Worm (Caenorhabditis elegans): Measurements from ENCODE around the gene F38A1.15.
A peak's percentile ranks its signal among the peaks of the same experiment; 100 is the strongest.

Gene F38A1.15

DNA sequence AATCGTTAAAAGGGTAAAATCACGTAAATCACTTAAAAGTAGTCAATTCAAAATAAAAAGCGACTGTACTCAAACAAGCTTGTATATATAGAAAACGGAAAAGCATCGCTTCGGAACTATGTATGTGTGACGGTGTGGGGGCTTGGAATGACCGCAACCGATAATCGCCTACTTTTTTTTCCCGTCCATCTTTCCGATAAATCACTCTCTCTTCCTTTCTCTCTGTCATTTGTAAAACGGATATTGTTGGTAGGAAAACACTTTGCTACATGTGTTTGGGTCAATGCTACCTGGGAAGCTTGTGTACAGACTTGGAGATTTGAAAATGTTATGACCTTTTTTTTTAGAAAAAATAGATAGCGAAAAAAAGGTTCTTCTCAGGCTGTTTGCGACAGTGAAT lies 18.4 kb downstream of the F38A1.15 start:
- TF ChIP-seq blmp-1 (tag; optimal IDR thresholded peaks at IDR 0.05; ENCODE audit: insufficient read depth), result no peak
- TF ChIP-seq ama-1 (optimal IDR thresholded peaks at IDR 0.05), result no peak
- TF ChIP-seq ceh-16 (tag; optimal IDR thresholded peaks at IDR 0.05), result no peak
- no peak for TF ChIP-seq sem-4 (tag; optimal IDR thresholded peaks at IDR 0.05)
- no peak for TF ChIP-seq lin-39 (tag; optimal IDR thresholded peaks at IDR 0.05)
- TF ChIP-seq Y55F3AM.14 (GFP tag; optimal IDR thresholded peaks at IDR 0.05), result no peak
- TF ChIP-seq nhr-129 (tag; optimal IDR thresholded peaks at IDR 0.05), result no peak
- TF ChIP-seq nhr-21 (tag; optimal IDR thresholded peaks at IDR 0.05), result no peak
- no peak for TF ChIP-seq sma-3 (GFP tag; optimal IDR thresholded peaks at IDR 0.05)
- TF ChIP-seq crh-2 (tag; optimal IDR thresholded peaks at IDR 0.05), result no peak
- no peak for TF ChIP-seq F13H6.1 (tag; optimal IDR thresholded peaks at IDR 0.05)
- TF ChIP-seq nhr-237 (tag; optimal IDR thresholded peaks at IDR 0.05), result no peak
- no peak for TF ChIP-seq sma-9 (GFP tag; optimal IDR thresholded peaks at IDR 0.05)
- TF ChIP-seq sma-9 (tag; optimal IDR thresholded peaks at IDR 0.05), result no peak
- TF ChIP-seq alr-1 (tag; optimal IDR thresholded peaks at IDR 0.05), result no peak
- TF ChIP-seq nhr-25 (tag; optimal IDR thresholded peaks at IDR 0.05), result no peak
- no peak for TF ChIP-seq dmd-4 (tag; optimal IDR thresholded peaks at IDR 0.05)
- no peak for TF ChIP-seq zag-1 (tag; optimal IDR thresholded peaks at IDR 0.05)
- TF ChIP-seq egl-27 (tag; optimal IDR thresholded peaks at IDR 0.05), result no peak
- TF ChIP-seq nhr-11 (tag; optimal IDR thresholded peaks at IDR 0.05), result no peak
- no peak for TF ChIP-seq unc-62 (GFP tag; optimal IDR thresholded peaks at IDR 0.05)

DNA sequence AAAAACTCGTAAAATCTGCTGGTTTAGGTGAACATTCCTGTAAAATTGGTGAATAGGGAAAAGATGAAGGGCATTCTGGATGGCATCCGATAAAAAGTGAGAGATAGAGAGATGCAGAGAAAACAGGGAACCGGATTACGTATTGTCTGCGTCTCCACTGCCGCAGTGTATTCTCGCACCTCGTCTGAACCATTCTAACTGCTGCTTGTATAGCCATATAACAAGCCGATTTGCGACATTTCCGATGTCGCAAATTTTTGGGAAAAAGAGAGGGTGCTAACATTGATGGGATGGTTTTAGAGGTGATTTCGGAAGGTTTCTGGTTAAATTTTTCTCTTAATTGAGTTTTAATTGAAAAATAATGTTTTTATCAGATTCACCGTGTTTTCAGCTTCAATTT lies 22.0 kb downstream of the F38A1.15 start, which contains the start of gene W09G12.10:
TSS of gene W09G12.10 (minus strand) at position 121 of the 400 bp plus-strand sequence.
- TF ChIP-seq nhr-25 (tag; optimal IDR thresholded peaks at IDR 0.05) (peak; percentile 5), snpc-4 (tag; optimal IDR thresholded peaks at IDR 0.05) (no peak), ama-1 (optimal IDR thresholded peaks at IDR 0.05) (no peak), peb-1 (tag; optimal IDR thresholded peaks at IDR 0.05) (peak; percentile 22)

DNA sequence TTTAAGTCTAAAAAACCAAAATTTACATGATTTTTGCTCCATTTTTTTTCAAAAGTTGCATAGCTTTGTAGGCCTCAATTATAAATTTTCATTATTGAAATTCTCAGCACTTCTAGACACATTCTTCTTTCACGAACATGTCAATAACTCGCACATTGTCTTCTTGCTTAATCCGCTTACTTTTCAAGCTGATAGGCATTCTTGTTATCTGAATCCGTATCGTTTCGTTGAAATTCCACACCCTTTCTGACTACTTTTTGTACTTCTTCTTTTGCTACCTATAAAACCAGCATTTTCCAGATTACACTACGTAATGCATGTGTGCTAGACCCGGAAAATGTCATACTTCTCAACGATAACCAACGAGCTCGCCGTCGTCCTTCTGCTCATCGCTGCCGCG lies 26.9 kb downstream of the F38A1.15 start, which contains the start of gene W09G12.9:
TSS of gene W09G12.9 (plus strand) at position 301 of the 400 bp plus-strand sequence.
- TF ChIP-seq C34F6.9 (tag; optimal IDR thresholded peaks at IDR 0.05) (no peak), peb-1 (tag; optimal IDR thresholded peaks at IDR 0.05) (no peak), lin-39 (tag; optimal IDR thresholded peaks at IDR 0.05) (no peak), ama-1 (optimal IDR thresholded peaks at IDR 0.05) (no peak), sma-9 (GFP tag; optimal IDR thresholded peaks at IDR 0.05) (no peak), sma-9 (tag; optimal IDR thresholded peaks at IDR 0.05) (no peak), nhr-77 (tag; optimal IDR thresholded peaks at IDR 0.05) (no peak), sma-3 (GFP tag; optimal IDR thresholded peaks at IDR 0.05) (no peak), dmd-4 (tag; optimal IDR thresholded peaks at IDR 0.05) (no peak), nhr-25 (tag; optimal IDR thresholded peaks at IDR 0.05) (no peak), ztf-1 (GFP tag; conservative IDR thresholded peaks at IDR 0.05) (no peak), ztf-11 (tag; optimal IDR thresholded peaks at IDR 0.05) (no peak), ceh-82 (tag; optimal IDR thresholded peaks at IDR 0.05) (no peak), ztf-4 (tag; optimal IDR thresholded peaks at IDR 0.05) (no peak), nhr-12 (tag; optimal IDR thresholded peaks at IDR 0.05) (no peak), elt-3 (tag; optimal IDR thresholded peaks at IDR 0.05) (no peak), zag-1 (tag; optimal IDR thresholded peaks at IDR 0.05) (no peak), egl-27 (tag; optimal IDR thresholded peaks at IDR 0.05) (no peak), alr-1 (tag; optimal IDR thresholded peaks at IDR 0.05) (no peak)

DNA sequence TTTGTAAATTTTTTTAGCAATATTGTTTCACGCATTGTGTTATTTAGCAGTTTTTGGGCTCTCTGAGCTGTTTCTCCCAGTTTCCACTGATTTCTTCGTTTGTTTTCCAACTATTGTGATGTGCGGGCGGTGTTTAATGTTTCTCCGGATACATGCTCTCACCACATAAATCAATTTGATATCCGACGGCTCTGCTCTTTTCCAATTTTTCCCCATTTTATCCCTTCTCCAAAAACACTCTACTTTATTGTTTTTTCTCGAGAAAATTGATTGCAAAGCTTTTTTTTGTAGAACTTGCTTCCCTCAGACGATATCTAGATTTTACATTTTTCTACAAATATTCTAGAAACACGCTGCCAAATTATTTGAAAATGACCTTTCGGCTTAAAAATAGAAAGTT lies 27.7 kb downstream of the F38A1.15 start:
- TF ChIP-seq lin-39 (tag; optimal IDR thresholded peaks at IDR 0.05), result no peak
- no peak for TF ChIP-seq nhr-129 (tag; optimal IDR thresholded peaks at IDR 0.05)
- no peak for TF ChIP-seq unc-39 (tag; optimal IDR thresholded peaks at IDR 0.05)
- TF ChIP-seq skn-1 (tag; optimal IDR thresholded peaks at IDR 0.05), result no peak
- no peak for TF ChIP-seq gmeb-1 (tag; optimal IDR thresholded peaks at IDR 0.05)
- TF ChIP-seq egl-27 (tag; optimal IDR thresholded peaks at IDR 0.05), result no peak
- TF ChIP-seq ZK546.5 (tag; optimal IDR thresholded peaks at IDR 0.05), result no peak
- no peak for TF ChIP-seq crh-2 (tag; optimal IDR thresholded peaks at IDR 0.05)
- no peak for TF ChIP-seq ztf-11 (tag; optimal IDR thresholded peaks at IDR 0.05)
- no peak for TF ChIP-seq nhr-23 (tag; optimal IDR thresholded peaks at IDR 0.05)
- TF ChIP-seq R02D3.7 (tag; optimal IDR thresholded peaks at IDR 0.05), result no peak
- no peak for TF ChIP-seq ztf-4 (tag; optimal IDR thresholded peaks at IDR 0.05)
- no peak for TF ChIP-seq peb-1 (tag; optimal IDR thresholded peaks at IDR 0.05)
